Fruit fly (Drosophila melanogaster) whole organism, embryonic: ENCODE data around the gene dpr18.

Source experiments
- CG11504 ChIP-seq: fragments of 200-800 bp; sonication (Bioruptor generic); optimal IDR thresholded peaks from 3 replicates; lab custom pipeline; 2019; ENCODE audit warnings: missing biosample characterization, mild to moderate bottlenecking, missing genetic modification characterization, moderate library complexity
- CG12155 ChIP-seq: fragments of 200-800 bp; sonication (Bioruptor generic); optimal IDR thresholded peaks from 3 replicates; lab custom pipeline; 2016; ENCODE audit warnings: missing biosample characterization, missing genetic modification characterization
- CG12659 ChIP-seq: fragments of 200-800 bp; sonication (Bioruptor generic); optimal IDR thresholded peaks from 3 replicates; lab custom pipeline; 2017; ENCODE audit warnings: mild to moderate bottlenecking, missing biosample characterization, missing genetic modification reagents, missing genetic modification characterization
- CG12769 ChIP-seq: fragments of 200-800 bp; sonication (Bioruptor generic); optimal IDR thresholded peaks from 2 replicates; lab custom pipeline; 2019; ENCODE audit warnings: missing biosample characterization, mild to moderate bottlenecking, missing genetic modification characterization, moderate library complexity
- CG13424 ChIP-seq: fragments of 200-800 bp; sonication (Bioruptor generic); optimal IDR thresholded peaks from 2 replicates; lab custom pipeline; 2019; ENCODE audit warnings: missing biosample characterization, mild to moderate bottlenecking, missing genetic modification characterization, moderate library complexity
- CG13624 ChIP-seq: fragments of 200-800 bp; sonication (Bioruptor generic); optimal IDR thresholded peaks from 2 replicates; lab custom pipeline; 2016; ENCODE audit warnings: missing biosample characterization, missing genetic modification characterization
- CG18619 ChIP-seq: fragments of 200-800 bp; sonication (Bioruptor generic); optimal IDR thresholded peaks from 3 replicates; lab custom pipeline; 2017; ENCODE audit warnings: missing biosample characterization, mild to moderate bottlenecking, missing genetic modification characterization
- CG32532 ChIP-seq: fragments of 200-800 bp; sonication (Bioruptor generic); IDR thresholded peaks from 2 replicates; pipeline ENCODE4 v1.3.6; 2022; ENCODE audit warnings: missing biosample characterization, missing genetic modification characterization
- CG33213 ChIP-seq: fragments of 200-800 bp; sonication (Bioruptor generic); optimal IDR thresholded peaks from 3 replicates; lab custom pipeline; 2016; ENCODE audit warnings: missing biosample characterization, missing genetic modification characterization
- CG34224 ChIP-seq: fragments of 200-800 bp; sonication (Bioruptor generic); IDR thresholded peaks from 3 replicates; pipeline ENCODE4 v1.3.6; 2022; ENCODE audit warnings: missing biosample characterization, missing genetic modification characterization; ENCODE audit not compliant: partially characterized antibody
- CG3847 ChIP-seq: fragments of 200-800 bp; sonication (Bioruptor generic); IDR thresholded peaks from 2 replicates; pipeline ENCODE4 v1.3.6; 2022; ENCODE audit warnings: missing biosample characterization, missing genetic modification characterization
- CG7839 ChIP-seq: fragments of 200-800 bp; sonication (Bioruptor generic); optimal IDR thresholded peaks from 3 replicates; lab custom pipeline; 2018; ENCODE audit warnings: missing biosample characterization, mild to moderate bottlenecking, missing genetic modification characterization, moderate library complexity
- CG7963 ChIP-seq: fragments of 200-800 bp; sonication (Bioruptor generic); IDR thresholded peaks from 3 replicates; pipeline ENCODE4 v1.3.6; 2022; ENCODE audit warnings: missing biosample characterization, missing genetic modification characterization; ENCODE audit not compliant: partially characterized antibody
- CG8290 ChIP-seq, 3 experiments: fragments of 200-800 bp; sonication (Bioruptor generic); optimal IDR thresholded peaks; 2 replicates each; lab custom pipeline; 2016 to 2019; ENCODE audit warnings: missing biosample characterization in 3 of 3, missing genetic modification characterization in 3 of 3, mild to moderate bottlenecking in 2 of 3, moderate library complexity in 1 of 3
- CkIIα-i1 ChIP-seq: fragments of 200-800 bp; sonication (Bioruptor generic); IDR thresholded peaks from 2 replicates; pipeline ENCODE4 v1.3.6; 2022; ENCODE audit warnings: missing biosample characterization, missing genetic modification characterization
- Deaf1 ChIP-seq: fragments of 200-800 bp; optimal IDR thresholded peaks from 3 replicates; lab custom pipeline; 2019; ENCODE audit warnings: missing biosample characterization, mild to moderate bottlenecking, missing genetic modification characterization, moderate library complexity
- Doc3 ChIP-seq: fragments of 200-800 bp; sonication (Bioruptor generic); IDR thresholded peaks from 3 replicates; pipeline ENCODE4 v1.3.6; 2022; ENCODE audit warnings: missing biosample characterization, missing genetic modification characterization; ENCODE audit not compliant: partially characterized antibody
- Dp ChIP-seq: fragments of 200-800 bp; sonication (Bioruptor generic); optimal IDR thresholded peaks from 2 replicates; lab custom pipeline; 2018; ENCODE audit warnings: missing biosample characterization, mild to moderate bottlenecking, missing genetic modification characterization, moderate library complexity
- Elba2 ChIP-seq: fragments of 200-800 bp; sonication (Bioruptor generic); optimal IDR thresholded peaks from 3 replicates; lab custom pipeline; 2016; ENCODE audit warnings: missing biosample characterization, missing genetic modification characterization
- Ets97D ChIP-seq: fragments of 200-800 bp; sonication (Bioruptor generic); optimal IDR thresholded peaks from 3 replicates; lab custom pipeline; 2016; ENCODE audit warnings: missing biosample characterization, missing genetic modification characterization
- Fer1 ChIP-seq: fragments of 200-800 bp; sonication (Bioruptor generic); optimal IDR thresholded peaks from 2 replicates; lab custom pipeline; 2017; ENCODE audit warnings: missing biosample characterization, mild to moderate bottlenecking, missing genetic modification characterization
- HLH54F ChIP-seq: fragments of 200-800 bp; sonication (Bioruptor generic); optimal IDR thresholded peaks from 3 replicates; lab custom pipeline; 2016; ENCODE audit warnings: missing biosample characterization, missing genetic modification characterization
- HmgZ ChIP-seq: fragments of 200-800 bp; sonication (Bioruptor generic); optimal IDR thresholded peaks from 2 replicates; lab custom pipeline; 2018; ENCODE audit warnings: missing biosample characterization, mild to moderate bottlenecking, missing genetic modification characterization
- Kr ChIP-seq: fragments of 200-800 bp; sonication (Bioruptor generic); optimal IDR thresholded peaks from 2 replicates; lab custom pipeline; 2017; ENCODE audit warnings: missing biosample characterization, mild to moderate bottlenecking, missing genetic modification characterization
- MBD-R2 ChIP-seq: fragments of 200-800 bp; sonication (Bioruptor generic); IDR thresholded peaks from 2 replicates; pipeline ENCODE4 v1.3.6; 2022; ENCODE audit warnings: missing biosample characterization, missing genetic modification characterization
- MESR4 ChIP-seq: fragments of 200-800 bp; sonication (Bioruptor generic); optimal IDR thresholded peaks from 2 replicates; lab custom pipeline; 2018; ENCODE audit warnings: missing biosample characterization, mild to moderate bottlenecking, missing genetic modification characterization, moderate library complexity
- Pdp1 ChIP-seq, 2 experiments: fragments of 200-800 bp; sonication (Bioruptor generic); optimal IDR thresholded peaks; 3 replicates each; lab custom pipeline; 2016; ENCODE audit warnings: missing biosample characterization in 2 of 2, missing genetic modification characterization in 2 of 2, mild to moderate bottlenecking in 1 of 2, moderate library complexity in 1 of 2
- Scr ChIP-seq: fragments of 200-800 bp; sonication (Bioruptor generic); IDR thresholded peaks from 2 replicates; pipeline ENCODE4 v1.3.6; 2022; ENCODE audit warnings: missing biosample characterization, missing genetic modification characterization; ENCODE audit not compliant: partially characterized antibody
- Xbp1 ChIP-seq: fragments of 200-800 bp; sonication (Bioruptor generic); optimal IDR thresholded peaks from 3 replicates; lab custom pipeline; 2016; ENCODE audit warnings: missing biosample characterization, mild to moderate bottlenecking, missing genetic modification characterization
- bowl ChIP-seq: fragments of 200-800 bp; sonication (Bioruptor generic); IDR thresholded peaks from 2 replicates; pipeline ENCODE4 v1.3.6; 2022; ENCODE audit warnings: missing biosample characterization, missing genetic modification characterization
- btn ChIP-seq: fragments of 200-800 bp; sonication (Bioruptor generic); optimal IDR thresholded peaks from 2 replicates; lab custom pipeline; 2016; ENCODE audit warnings: missing biosample characterization, missing genetic modification characterization
- ci ChIP-seq: fragments of 200-800 bp; sonication (Bioruptor generic); IDR thresholded peaks from 3 replicates; pipeline ENCODE4 v1.3.6; 2022; ENCODE audit warnings: missing biosample characterization, missing genetic modification characterization
- dpn ChIP-seq, 2 experiments: fragments of 200-800 bp; sonication (Bioruptor generic); optimal IDR thresholded peaks; 3 replicates each; lab custom pipeline; 2016; ENCODE audit warnings: missing biosample characterization in 2 of 2, missing genetic modification characterization in 2 of 2
- esg ChIP-seq: fragments of 200-800 bp; sonication (Bioruptor generic); conservative IDR thresholded peaks from 2 replicates; pipeline ENCODE4 v1.3.6; 2022; ENCODE audit warnings: missing biosample characterization, missing genetic modification characterization
- ewg ChIP-seq: fragments of 200-800 bp; sonication (Bioruptor generic); optimal IDR thresholded peaks from 3 replicates; lab custom pipeline; 2017; ENCODE audit warnings: mild to moderate bottlenecking, missing biosample characterization, missing genetic modification reagents, missing genetic modification characterization
- fd96Cb ChIP-seq: fragments of 200-800 bp; sonication (Bioruptor generic); optimal IDR thresholded peaks from 2 replicates; lab custom pipeline; 2018; ENCODE audit warnings: missing biosample characterization, mild to moderate bottlenecking, missing genetic modification characterization, moderate library complexity
- grau ChIP-seq: fragments of 200-800 bp; optimal IDR thresholded peaks from 3 replicates; lab custom pipeline; 2019; ENCODE audit warnings: missing biosample characterization, mild to moderate bottlenecking, missing genetic modification characterization, moderate library complexity
- hbn ChIP-seq: fragments of 200-800 bp; sonication (Bioruptor generic); IDR thresholded peaks from 2 replicates; pipeline ENCODE4 v1.3.6; 2022; ENCODE audit warnings: missing biosample characterization, missing genetic modification characterization; ENCODE audit not compliant: partially characterized antibody
- her ChIP-seq: fragments of 200-800 bp; sonication (Bioruptor generic); optimal IDR thresholded peaks from 2 replicates; lab custom pipeline; 2016; ENCODE audit warnings: missing biosample characterization, missing genetic modification characterization
- knrl ChIP-seq: fragments of 200-800 bp; sonication (Bioruptor generic); IDR thresholded peaks from 3 replicates; pipeline ENCODE4 v1.3.6; 2022; ENCODE audit warnings: missing biosample characterization, missing genetic modification characterization; ENCODE audit not compliant: partially characterized antibody
- psq ChIP-seq: fragments of 200-800 bp; sonication (Bioruptor generic); optimal IDR thresholded peaks from 2 replicates; lab custom pipeline; 2017; ENCODE audit warnings: missing biosample characterization, missing genetic modification characterization
- run ChIP-seq: fragments of 200-800 bp; sonication (Bioruptor generic); optimal IDR thresholded peaks from 3 replicates; lab custom pipeline; 2018; ENCODE audit warnings: missing biosample characterization, mild to moderate bottlenecking, missing genetic modification characterization
- salm ChIP-seq: fragments of 200-800 bp; sonication (Bioruptor generic); optimal IDR thresholded peaks from 2 replicates; lab custom pipeline; 2018; ENCODE audit warnings: missing biosample characterization, mild to moderate bottlenecking, missing genetic modification characterization
- sd ChIP-seq: fragments of 200-800 bp; sonication (Bioruptor generic); optimal IDR thresholded peaks from 3 replicates; lab custom pipeline; 2018; ENCODE audit warnings: missing biosample characterization, mild to moderate bottlenecking, missing genetic modification characterization, moderate library complexity
- sens ChIP-seq: fragments of 200-800 bp; sonication (Bioruptor generic); peaks from one replicate; lab custom pipeline; 2016; ENCODE audit warnings: missing biosample characterization, missing genetic modification characterization
- shn ChIP-seq: fragments of 200-800 bp; sonication (Bioruptor generic); optimal IDR thresholded peaks from 3 replicates; lab custom pipeline; 2016; ENCODE audit warnings: missing biosample characterization, missing genetic modification characterization
- stwl ChIP-seq: fragments of 200-800 bp; sonication (Bioruptor generic); optimal IDR thresholded peaks from 3 replicates; lab custom pipeline; 2018; ENCODE audit warnings: missing biosample characterization, mild to moderate bottlenecking, missing genetic modification characterization, moderate library complexity
- tna ChIP-seq: fragments of 200-800 bp; sonication (Bioruptor generic); IDR thresholded peaks from 2 replicates; pipeline ENCODE4 v1.3.6; 2022; ENCODE audit warnings: missing biosample characterization, missing genetic modification characterization; ENCODE audit not compliant: partially characterized antibody
- vvl ChIP-seq: fragments of 200-800 bp; sonication (Bioruptor generic); IDR thresholded peaks from 2 replicates; pipeline ENCODE4 v1.3.6; 2022; ENCODE audit warnings: missing biosample characterization, missing genetic modification characterization

The dpr18 gene

DNA sequence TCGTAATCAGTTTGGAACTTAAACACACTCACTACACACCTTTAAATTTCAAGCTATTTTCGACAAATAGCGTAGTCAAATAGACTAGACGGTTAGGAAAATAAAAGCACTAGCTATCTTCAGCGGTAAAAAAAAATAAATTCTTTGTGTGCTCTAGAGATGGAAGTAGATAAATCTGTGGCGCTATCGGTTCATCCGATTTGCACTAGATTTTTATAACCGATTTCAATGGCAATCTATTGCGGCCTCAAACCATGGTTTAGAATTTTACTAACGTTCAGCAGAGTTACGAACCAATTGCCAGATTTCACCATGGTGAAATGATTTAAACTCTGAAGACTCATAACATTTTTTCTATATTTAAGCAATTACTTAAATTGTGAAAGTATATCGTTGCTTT, 33.0 kb downstream of the dpr18 start (continued):
- TF ChIP-seq sens (GFP tag; lab: Kevin White, UChicago) (peak; percentile 84), CG18619 (no peak), CG7963 (GFP tag; lab: Robert Waterston, UW) (peak; percentile 56; the same call in 1 of the 3 replicates), CG12769 (tag; lab: Kevin White, UChicago) (peak; percentile 50), her (GFP tag; lab: Kevin White, UChicago) (peak; percentile 0), HmgZ (tag; lab: Kevin White, UChicago) (peak; percentile 61), CG8290 (GFP tag; optimal IDR thresholded peaks at IDR 0.05; lab: Kevin White, UChicago) (peak; percentile 21), CG8290 (tag; optimal IDR thresholded peaks at IDR 0.05; lab: Kevin White, UChicago) (peak; percentile 18 to 74), CG12659 (GFP tag; lab: Kevin White, UChicago) (peak; percentile 79), MBD-R2 (GFP tag; lab: Robert Waterston, UW) (peak; percentile 46; the same call in 1 of the 2 replicates), run (tag; lab: Kevin White, UChicago) (no peak), Fer1 (GFP tag; lab: Kevin White, UChicago) (no peak), CG11504 (tag; lab: Kevin White, UChicago) (peak; percentile 20), Kr (no peak), Scr (GFP tag; lab: Robert Waterston, UW) (peak; percentile 76), MESR4 (GFP tag; lab: Kevin White, UChicago) (peak; percentile 9), CG33213 (peak; percentile 67), CG13424 (tag; lab: Kevin White, UChicago) (peak; percentile 2), grau (tag; lab: Kevin White, UChicago) (peak; percentile 10), tna (GFP tag; lab: Robert Waterston, UW) (0 out of 2 replicates have a peak, but pooled peaks have one; percentile 26), sd (tag; lab: Kevin White, UChicago) (peak; percentile 79), Dp (GFP tag; lab: Kevin White, UChicago) (peak; percentile 61), CG12155 (peak; percentile 36), hbn (GFP tag; lab: Robert Waterston, UW) (peak; percentile 70), CG3847 (GFP tag; lab: Robert Waterston, UW) (peak; percentile 38), psq (GFP tag; lab: Kevin White, UChicago) (no peak), HLH54F (GFP tag; lab: Kevin White, UChicago) (peak; percentile 9), salm (tag; lab: Kevin White, UChicago) (no peak), Pdp1 (GFP tag; optimal IDR thresholded peaks at IDR 0.05; lab: Kevin White, UChicago) (peak in 1 of 2 experiments; percentile 51), vvl (peak; percentile 47; the same call in 1 of the 2 replicates), ci (GFP tag; lab: Robert Waterston, UW) (0 out of 3 replicates have a peak, but pooled peaks have one; percentile 26), knrl (GFP tag; lab: Robert Waterston, UW) (peak; percentile 75), shn (GFP tag; lab: Kevin White, UChicago) (no peak), Deaf1 (tag; lab: Kevin White, UChicago) (peak; percentile 18), CG34224 (GFP tag; lab: Robert Waterston, UW) (peak; percentile 58), ewg (GFP tag; lab: Kevin White, UChicago) (no peak), fd96Cb (tag; lab: Kevin White, UChicago) (no peak), CG32532 (GFP tag; lab: Robert Waterston, UW) (0 out of 2 replicates have a peak, but pooled peaks have one; percentile 13), Xbp1 (GFP tag; lab: Kevin White, UChicago) (no peak), bowl (GFP tag; lab: Robert Waterston, UW) (no peak), esg (GFP tag; lab: Robert Waterston, UW) (no peak), Ets97D (GFP tag; lab: Kevin White, UChicago) (peak; percentile 73), Elba2 (GFP tag; lab: Kevin White, UChicago) (no peak), CG13624 (GFP tag; lab: Kevin White, UChicago) (peak; percentile 25), stwl (peak; percentile 66), btn (no peak), CkIIα-i1 (GFP tag; lab: Robert Waterston, UW) (no peak), Doc3 (GFP tag; lab: Robert Waterston, UW) (peak; percentile 38; the same call in 1 of the 3 replicates), dpn (GFP tag; optimal IDR thresholded peaks at IDR 0.05; lab: Kevin White, UChicago) (peak; percentile 2 to 5), CG7839 (tag; lab: Kevin White, UChicago) (no peak)
